Worm (Caenorhabditis elegans) whole organism, late embryonic: Measurements from ENCODE around the gene prx-14.
A peak's percentile ranks its signal among the peaks of the same experiment; 100 is the strongest.

Experiments
- C38D4.7 ChIP-seq: fragments of 200-800 bp; sonication (Bioruptor generic); optimal IDR thresholded peaks from 2 replicates; lab custom pipeline; 2018; ENCODE audit warnings: mild to moderate bottlenecking, missing genetic modification characterization, moderate library complexity, missing compliant biosample characterization
- F13H6.1 ChIP-seq: sonication (generic microtip); optimal IDR thresholded peaks from 2 replicates; lab custom pipeline; 2016; ENCODE audit warnings: missing genetic modification characterization, missing compliant biosample characterization
- K02D7.2 ChIP-seq: sonication (generic microtip); optimal IDR thresholded peaks from 2 replicates; lab custom pipeline; 2017; ENCODE audit warnings: mild to moderate bottlenecking, missing genetic modification characterization, missing compliant biosample characterization
- Y22D7AL.16 ChIP-seq: sonication (generic microtip); optimal IDR thresholded peaks from 2 replicates; lab custom pipeline; 2016; ENCODE audit warnings: missing genetic modification characterization, missing compliant biosample characterization
- ama-1 ChIP-seq: fragments of 150-350 bp; optimal IDR thresholded peaks from 2 replicates; lab custom pipeline; 2014
- ceh-18 ChIP-seq: sonication (generic microtip); optimal IDR thresholded peaks from 2 replicates; lab custom pipeline; 2016; ENCODE audit warnings: missing genetic modification characterization, missing compliant biosample characterization
- ceh-22 ChIP-seq: sonication (generic microtip); optimal IDR thresholded peaks from 2 replicates; lab custom pipeline; 2017; ENCODE audit warnings: missing biosample characterization, missing genetic modification characterization
- ceh-30 ChIP-seq: fragments of 150-350 bp; optimal IDR thresholded peaks from 2 replicates; lab custom pipeline; 2014; ENCODE audit warnings: missing biosample characterization, missing genetic modification characterization
- ceh-31 ChIP-seq: sonication (generic microtip); optimal IDR thresholded peaks from 2 replicates; lab custom pipeline; 2016; ENCODE audit warnings: missing genetic modification characterization, missing compliant biosample characterization
- ceh-34 ChIP-seq: sonication (generic microtip); optimal IDR thresholded peaks from 2 replicates; lab custom pipeline; 2016; ENCODE audit warnings: mild to moderate bottlenecking, missing genetic modification characterization, missing compliant biosample characterization
- ceh-48 ChIP-seq: sonication (generic microtip); optimal IDR thresholded peaks from 2 replicates; lab custom pipeline; 2016; ENCODE audit warnings: missing genetic modification characterization, inconsistent platforms, missing compliant biosample characterization
- ceh-9 ChIP-seq: sonication (generic microtip); optimal IDR thresholded peaks from 2 replicates; lab custom pipeline; 2016; ENCODE audit warnings: mild to moderate bottlenecking, missing genetic modification characterization, inconsistent platforms, missing compliant biosample characterization
- che-1 ChIP-seq: sonication (generic microtip); optimal IDR thresholded peaks from 2 replicates; lab custom pipeline; 2016; ENCODE audit warnings: mild to moderate bottlenecking, missing genetic modification characterization, missing compliant biosample characterization
- elt-2 ChIP-seq: sonication (generic microtip); optimal IDR thresholded peaks from 2 replicates; lab custom pipeline; 2016; ENCODE audit warnings: missing genetic modification reagents, missing genetic modification characterization, missing compliant biosample characterization
- elt-4 ChIP-seq: sonication (generic microtip); optimal IDR thresholded peaks from 2 replicates; lab custom pipeline; 2016; ENCODE audit warnings: missing genetic modification characterization, missing compliant biosample characterization
- eyg-1 ChIP-seq: sonication (generic microtip); optimal IDR thresholded peaks from 2 replicates; lab custom pipeline; 2016; ENCODE audit warnings: missing genotype, missing genetic modification characterization, missing compliant biosample characterization
- fkh-6 ChIP-seq: sonication (generic microtip); optimal IDR thresholded peaks from 2 replicates; lab custom pipeline; 2016; ENCODE audit warnings: missing genetic modification characterization, missing compliant biosample characterization
- hlh-30 ChIP-seq: sonication (generic microtip); optimal IDR thresholded peaks from 2 replicates; lab custom pipeline; 2017; ENCODE audit warnings: antibody characterized with exemption, missing genetic modification characterization, missing compliant biosample characterization; ENCODE audit not compliant: insufficient read depth
- hlh-6 ChIP-seq: sonication (generic microtip); optimal IDR thresholded peaks from 2 replicates; lab custom pipeline; 2016; ENCODE audit warnings: missing genotype, missing genetic modification characterization, missing compliant biosample characterization
- madf-2 ChIP-seq: sonication (generic microtip); optimal IDR thresholded peaks from 2 replicates; lab custom pipeline; 2017; ENCODE audit warnings: missing genetic modification characterization, missing compliant biosample characterization
- mec-3 ChIP-seq: sonication (generic microtip); optimal IDR thresholded peaks from 2 replicates; lab custom pipeline; 2016; ENCODE audit warnings: borderline replicate concordance, missing genetic modification characterization, missing compliant biosample characterization
- nfya-1 ChIP-seq: sonication (generic microtip); optimal IDR thresholded peaks from 2 replicates; lab custom pipeline; 2017; ENCODE audit warnings: missing genetic modification characterization, mild to moderate bottlenecking, missing compliant biosample characterization, antibody characterized with exemption, moderate library complexity
- nhr-232 ChIP-seq: sonication (generic microtip); optimal IDR thresholded peaks from 2 replicates; lab custom pipeline; 2016; ENCODE audit warnings: missing genetic modification characterization, missing compliant biosample characterization
- pag-3 ChIP-seq: sonication (generic microtip); optimal IDR thresholded peaks from 2 replicates; lab custom pipeline; 2016; ENCODE audit warnings: missing compliant biosample characterization, missing genetic modification characterization, borderline replicate concordance
- pax-1 ChIP-seq: fragments of 150-350 bp; optimal IDR thresholded peaks from 2 replicates; lab custom pipeline; 2014; ENCODE audit warnings: missing biosample characterization, missing genetic modification characterization
- ref-2 ChIP-seq: sonication (generic microtip); optimal IDR thresholded peaks from 2 replicates; lab custom pipeline; 2016; ENCODE audit warnings: missing genetic modification characterization, missing compliant biosample characterization
- rnt-1 ChIP-seq: sonication (generic microtip); optimal IDR thresholded peaks from 2 replicates; lab custom pipeline; 2016; ENCODE audit warnings: missing genetic modification characterization, missing compliant biosample characterization
- sox-2 ChIP-seq: fragments of 200-800 bp; sonication (Bioruptor generic); IDR thresholded peaks from 2 replicates; pipeline ENCODE4 v1.3.6; 2022; ENCODE audit warnings: missing genetic modification reagents, missing genetic modification characterization, missing compliant biosample characterization
- sox-4 ChIP-seq: sonication (generic microtip); optimal IDR thresholded peaks from 2 replicates; lab custom pipeline; 2017; ENCODE audit warnings: mild to moderate bottlenecking, missing genetic modification characterization, inconsistent platforms, missing compliant biosample characterization
- tbx-7 ChIP-seq: sonication (generic microtip); optimal IDR thresholded peaks from 2 replicates; lab custom pipeline; 2016; ENCODE audit warnings: missing genotype, missing genetic modification characterization, missing compliant biosample characterization
- unc-3 ChIP-seq, 2 experiments: fragments of 200-800 bp in 1 of 2; sonication (Bioruptor generic) in 1 of 2; sonication (generic microtip) in 1 of 2; conservative IDR thresholded peaks in 1 of 2; optimal IDR thresholded peaks in 1 of 2; 2 replicates each; pipeline versions ENCODE4 v1.3.6 to Lab custom; 2016 to 2022; ENCODE audit warnings: missing compliant biosample characterization in 2 of 2, missing genetic modification characterization in 2 of 2, missing genetic modification reagents in 1 of 2
- zip-5 ChIP-seq: sonication (generic microtip); optimal IDR thresholded peaks from 2 replicates; lab custom pipeline; 2016; ENCODE audit warnings: missing genetic modification characterization, missing compliant biosample characterization
- ztf-16 ChIP-seq: sonication (generic microtip); optimal IDR thresholded peaks from 2 replicates; lab custom pipeline; 2017; ENCODE audit warnings: missing genetic modification characterization, missing compliant biosample characterization

Gene prx-14

ce11 chrIV:11183013-11183412, at the start of gene prx-14:
Gene prx-14 (plus strand): TSS chrIV:11183132.
- TF ChIP-seq elt-2 (tag; lab: Kevin White, UChicago) (peak; percentile 33), zip-5 (tag; lab: Kevin White, UChicago) (no peak)

ce11 chrIV:11142314-11143227, 40.4 kb upstream of the prx-14 start, which contains the start of gene skih-2:
Gene skih-2 (minus strand): TSS chrIV:11142364.
- TF ChIP-seq madf-2 (tag; lab: Kevin White, UChicago) (no peak), zip-5 (tag; lab: Kevin White, UChicago) (no peak), ceh-9 (tag; lab: Kevin White, UChicago) (no peak), ceh-18 (tag; lab: Kevin White, UChicago) (no peak), nfya-1 (peak; percentile 27), ztf-16 (tag; lab: Kevin White, UChicago) (no peak), fkh-6 (tag; lab: Kevin White, UChicago) (no peak), pax-1 (tag; lab: Kevin White, UChicago) (no peak), che-1 (no peak), hlh-30 (tag; lab: Kevin White, UChicago) (no peak), sox-2 (no peak), ceh-48 (no peak), ceh-34 (tag; lab: Kevin White, UChicago) (peak; percentile 90), ceh-31 (tag; lab: Kevin White, UChicago) (no peak)

ce11 chrIV:11143228-11143444, 39.8 kb upstream of the prx-14 start, which contains the start of gene F01G4.4:
Gene F01G4.4 (plus strand): TSS chrIV:11143345.
- TF ChIP-seq Y22D7AL.16 (tag; lab: Kevin White, UChicago) (no peak), F13H6.1 (tag; lab: Kevin White, UChicago) (no peak), ref-2 (no peak), eyg-1 (tag; lab: Kevin White, UChicago) (no peak), ceh-9 (tag; lab: Kevin White, UChicago) (no peak), sox-4 (no peak), ceh-48 (no peak), pag-3 (no peak), ceh-34 (tag; lab: Kevin White, UChicago) (no peak), rnt-1 (tag; lab: Kevin White, UChicago) (no peak), C38D4.7 (no peak), ceh-22 (tag; lab: Kevin White, UChicago) (no peak), pax-1 (tag; lab: Kevin White, UChicago) (no peak), ztf-16 (tag; lab: Kevin White, UChicago) (no peak), ama-1 (lab: Kevin White, UChicago) (no peak)
- TF ChIP-seq, all 69 proteins: peak for 0

DNA sequence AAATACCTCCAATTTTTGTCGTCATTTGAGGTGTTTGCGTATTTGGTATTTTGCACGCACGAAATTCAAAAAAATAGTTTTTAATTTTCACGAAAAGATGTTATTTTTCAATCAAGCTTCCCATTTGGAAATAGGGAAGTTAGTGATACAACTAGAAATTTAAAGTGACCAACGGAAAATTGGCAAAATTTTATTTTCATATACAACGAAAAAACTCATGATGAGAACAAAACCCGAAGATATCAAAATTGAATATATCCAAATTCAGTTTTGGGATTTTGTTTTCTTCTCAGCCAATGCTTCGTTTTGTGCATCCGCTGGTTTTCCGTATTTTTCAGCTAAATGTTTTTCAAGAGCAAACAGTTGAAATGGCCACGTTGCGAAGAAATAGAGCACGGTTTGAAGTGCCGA, 37.0 kb upstream of the prx-14 start:
- TF ChIP-seq ceh-18 (tag; lab: Kevin White, UChicago) = no peak
- TF ChIP-seq rnt-1 (tag; lab: Kevin White, UChicago) = no peak

DNA sequence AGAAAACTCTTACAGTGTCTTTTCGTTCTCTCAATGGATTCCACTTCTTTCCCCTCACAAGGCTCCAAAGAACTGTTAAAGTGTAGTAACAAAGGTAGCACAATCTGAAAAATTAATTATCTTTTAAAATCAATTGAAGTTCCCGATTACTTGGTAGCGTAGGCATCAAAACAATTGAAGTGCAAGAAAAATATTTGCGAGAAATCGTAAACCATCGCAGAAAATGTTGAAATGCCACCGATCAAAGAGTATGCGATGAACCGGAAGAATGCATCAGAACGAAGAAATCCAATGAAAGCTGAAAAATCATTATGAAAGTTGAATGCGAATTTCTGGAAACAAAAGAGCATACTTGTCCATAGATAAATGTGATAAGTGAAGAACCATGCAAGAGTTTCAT, 36.4 kb upstream of the prx-14 start:
- no peak for TF ChIP-seq tbx-7 (tag; lab: Kevin White, UChicago)
- TF ChIP-seq F13H6.1 (tag; lab: Kevin White, UChicago) = no peak
- TF ChIP-seq ceh-34 (tag; lab: Kevin White, UChicago) = no peak
- no peak for TF ChIP-seq K02D7.2 (tag; lab: Kevin White, UChicago)
- TF ChIP-seq ceh-31 (tag; lab: Kevin White, UChicago) = no peak
- TF ChIP-seq hlh-6 (tag; lab: Kevin White, UChicago) = no peak
- no peak for TF ChIP-seq nhr-232 (tag; lab: Kevin White, UChicago)
- TF ChIP-seq unc-3 (GFP tag; conservative IDR thresholded peaks at IDR 0.05; lab: Robert Waterston, UW) = no peak
- no peak for TF ChIP-seq unc-3 (tag; optimal IDR thresholded peaks at IDR 0.05; lab: Kevin White, UChicago)
- no peak for TF ChIP-seq mec-3 (tag; lab: Kevin White, UChicago)
- no peak for TF ChIP-seq ceh-30 (tag; lab: Kevin White, UChicago)
- TF ChIP-seq ceh-9 (tag; lab: Kevin White, UChicago) = no peak
- TF ChIP-seq pax-1 (tag; lab: Kevin White, UChicago) = no peak
- no peak for TF ChIP-seq elt-4
- TF ChIP-seq nfya-1 = no peak
